Worm (Caenorhabditis elegans) whole organism, L4 larva: ENCODE results near the gene K12G11.6.

Experiments used
- ama-1 ChIP-seq: fragments of 150-350 bp; optimal IDR thresholded peaks from 2 replicates; lab custom pipeline; 2014; ENCODE audit warnings: inconsistent platforms, mixed read lengths
- ces-1 ChIP-seq: fragments of 150-350 bp; sonication (generic microtip); optimal IDR thresholded peaks from 4 replicates; lab custom pipeline; 2014; ENCODE audit warnings: missing biosample characterization, missing genetic modification reagents, missing genetic modification characterization
- madf-5 ChIP-seq, 2 experiments: fragments of 200-800 bp; sonication (Bioruptor generic); IDR thresholded peaks; 2 replicates each; pipeline ENCODE4 v1.3.6; 2022; ENCODE audit warnings: missing compliant biosample characterization in 2 of 2, missing genetic modification characterization in 2 of 2
- nhr-28 ChIP-seq: fragments of 150-350 bp; optimal IDR thresholded peaks from 2 replicates; lab custom pipeline; 2014; ENCODE audit warnings: missing biosample characterization, missing genetic modification characterization
- nhr-76 ChIP-seq: fragments of 150-350 bp; optimal IDR thresholded peaks from 2 replicates; lab custom pipeline; 2014; ENCODE audit warnings: missing biosample characterization, missing genetic modification characterization
- unc-39 ChIP-seq: sonication (generic microtip); optimal IDR thresholded peaks from 2 replicates; lab custom pipeline; 2017; ENCODE audit warnings: missing biosample characterization, missing genetic modification characterization
- unc-62 ChIP-seq, 3 experiments: fragments of 150-350 bp in 1 of 3; sonication (generic microtip); optimal IDR thresholded peaks in 2 of 3; peaks in 1 of 3; 1 replicate in 1 of 3; 2 replicates in 2 of 3; lab custom pipeline; 2014 to 2017; ENCODE audit warnings: missing biosample characterization in 3 of 3, missing genetic modification characterization in 3 of 3, missing genetic modification reagents in 3 of 3, missing genotype in 1 of 3

- TF ChIP-seq nhr-28 (tag; lab: Kevin White, UChicago) (peak; percentile 85), ces-1 (GFP tag; lab: Kevin White, UChicago) (no peak), unc-62 (GFP tag; optimal IDR thresholded peaks at IDR 0.05 in 1 of 2; lab: Kevin White, UChicago) (peak in 1 of 2 experiments; percentile 94), unc-62 (tag; optimal IDR thresholded peaks at IDR 0.05; lab: Kevin White, UChicago) (no peak), unc-39 (no peak), nhr-76 (tag; lab: Kevin White, UChicago) (peak; percentile 6), ama-1 (lab: Kevin White, UChicago) (no peak), madf-5 (GFP tag; IDR thresholded peaks at IDR 0.05; lab: Robert Waterston, UW) (no peak)
These were observed 8.2 kb upstream of the K12G11.6 start for ce11 chrV:11885939-11886338.
